Worm (Caenorhabditis elegans): ENCODE data around the gene F46B6.12.

Gene F46B6.12

ce11 chrV:9764552-9764951 lies 11.1 kb downstream of the F46B6.12 start:
- no peak for TF ChIP-seq sea-2 (GFP tag; optimal IDR thresholded peaks at IDR 0.05)

- TF ChIP-seq nhr-76 (tag; optimal IDR thresholded peaks at IDR 0.05): no peak
- no peak for TF ChIP-seq ztf-4 (tag; optimal IDR thresholded peaks at IDR 0.05)
- no peak for TF ChIP-seq nhr-23 (tag; optimal IDR thresholded peaks at IDR 0.05)
- TF ChIP-seq nhr-43 (tag; optimal IDR thresholded peaks at IDR 0.05; ENCODE audit: poor library complexity, severe bottlenecking): no peak
- no peak for TF ChIP-seq tbx-2 (tag; optimal IDR thresholded peaks at IDR 0.05)
- TF ChIP-seq daf-12 (tag; optimal IDR thresholded peaks at IDR 0.05): no peak
- TF ChIP-seq nhr-67 (tag; optimal IDR thresholded peaks at IDR 0.05): no peak
- TF ChIP-seq R02D3.7 (tag; optimal IDR thresholded peaks at IDR 0.05): no peak
- no peak for TF ChIP-seq fos-1 (tag; optimal IDR thresholded peaks at IDR 0.05)
- no peak for TF ChIP-seq pha-4 (tag; optimal IDR thresholded peaks at IDR 0.05)
- TF ChIP-seq ceh-82 (tag; optimal IDR thresholded peaks at IDR 0.05): no peak
- TF ChIP-seq aly-2 (tag; optimal IDR thresholded peaks at IDR 0.05): no peak
- no peak for TF ChIP-seq ama-1 (optimal IDR thresholded peaks at IDR 0.05)
- no peak for TF ChIP-seq nfya-1 (tag; optimal IDR thresholded peaks at IDR 0.05; ENCODE audit: insufficient read depth)
- TF ChIP-seq sea-2 (GFP tag; optimal IDR thresholded peaks at IDR 0.05): no peak
- no peak for TF ChIP-seq skn-1 (tag; optimal IDR thresholded peaks at IDR 0.05)
- TF ChIP-seq unc-39 (tag; optimal IDR thresholded peaks at IDR 0.05): no peak
Measured at ce11 chrV:9763759-9764158, 11.9 kb downstream of the F46B6.12 start.

- TF ChIP-seq sea-2 (GFP tag; optimal IDR thresholded peaks at IDR 0.05) (no peak), nhr-23 (tag; optimal IDR thresholded peaks at IDR 0.05) (peak; percentile 25), ceh-28 (tag; optimal IDR thresholded peaks at IDR 0.05) (no peak)
Measured at ce11 chrV:9758437-9758836, 17.2 kb downstream of the F46B6.12 start.

ce11 chrV:9757884-9758283 lies 17.8 kb downstream of the F46B6.12 start, which contains the start of gene F58E6.11:
Gene F58E6.11, minus strand, starts transcription at chrV:9757984.
- no peak for TF ChIP-seq ama-1 (optimal IDR thresholded peaks at IDR 0.05)
- no peak for TF ChIP-seq pqm-1 (tag; optimal IDR thresholded peaks at IDR 0.05)
- no peak for TF ChIP-seq zag-1 (tag; optimal IDR thresholded peaks at IDR 0.05)
- TF ChIP-seq nhr-76 (tag; optimal IDR thresholded peaks at IDR 0.05): no peak
- no peak for TF ChIP-seq unc-39 (tag; optimal IDR thresholded peaks at IDR 0.05)
- no peak for TF ChIP-seq ceh-16 (tag; optimal IDR thresholded peaks at IDR 0.05)
- TF ChIP-seq eor-1 (tag; optimal IDR thresholded peaks at IDR 0.05): no peak
- TF ChIP-seq unc-62 (GFP tag; optimal IDR thresholded peaks at IDR 0.05): no peak
- TF ChIP-seq egl-5 (tag; optimal IDR thresholded peaks at IDR 0.05): no peak
- no peak for TF ChIP-seq tbx-2 (tag; optimal IDR thresholded peaks at IDR 0.05)
- TF ChIP-seq ceh-9 (tag; optimal IDR thresholded peaks at IDR 0.05): no peak
- TF ChIP-seq snpc-4 (tag; optimal IDR thresholded peaks at IDR 0.05): no peak
- TF ChIP-seq mml-1 (tag; optimal IDR thresholded peaks at IDR 0.05): no peak

ce11 chrV:9756242-9756641 lies 19.4 kb downstream of the F46B6.12 start, which contains the start of gene hrg-3:
Gene hrg-3, plus strand, starts transcription at chrV:9756468.
- TF ChIP-seq nhr-12 (tag; optimal IDR thresholded peaks at IDR 0.05) (no peak), elt-2 (tag; optimal IDR thresholded peaks at IDR 0.05) (peak; percentile 85), fkh-10 (GFP tag; optimal IDR thresholded peaks at IDR 0.05) (no peak)

- TF ChIP-seq unc-62 (GFP tag; optimal IDR thresholded peaks at IDR 0.05) (no peak), ceh-28 (tag; optimal IDR thresholded peaks at IDR 0.05) (no peak), nhr-11 (tag; optimal IDR thresholded peaks at IDR 0.05) (no peak), nhr-77 (tag; optimal IDR thresholded peaks at IDR 0.05) (no peak), ceh-82 (tag; optimal IDR thresholded peaks at IDR 0.05) (no peak), lsy-12 (tag; optimal IDR thresholded peaks at IDR 0.05) (no peak), hmg-11 (tag; optimal IDR thresholded peaks at IDR 0.05) (no peak), nhr-43 (tag; optimal IDR thresholded peaks at IDR 0.05; ENCODE audit: poor library complexity, severe bottlenecking) (no peak), snpc-4 (tag; optimal IDR thresholded peaks at IDR 0.05) (no peak), lin-39 (tag; optimal IDR thresholded peaks at IDR 0.05) (no peak), nhr-67 (tag; optimal IDR thresholded peaks at IDR 0.05) (no peak), ztf-11 (tag; optimal IDR thresholded peaks at IDR 0.05) (no peak), mml-1 (tag; optimal IDR thresholded peaks at IDR 0.05) (no peak), fkh-2 (tag; optimal IDR thresholded peaks at IDR 0.05) (no peak), nfya-1 (tag; optimal IDR thresholded peaks at IDR 0.05; ENCODE audit: insufficient read depth) (no peak), fos-1 (tag; optimal IDR thresholded peaks at IDR 0.05) (no peak), egl-5 (tag; optimal IDR thresholded peaks at IDR 0.05) (no peak), daf-12 (tag; optimal IDR thresholded peaks at IDR 0.05) (no peak), eor-1 (tag; optimal IDR thresholded peaks at IDR 0.05) (no peak)
Measured at ce11 chrV:9755725-9756124, 19.9 kb downstream of the F46B6.12 start, which contains the start of gene F58E6.8. Gene F58E6.8, minus strand, starts transcription at chrV:9755825.

All from whole organism, L3 larva.